Fruit fly (Drosophila melanogaster) whole organism, embryonic: ENCODE measurements around the gene CG5902.

Experiments used
- CG10209 ChIP-seq: fragments of 200-800 bp; sonication (Bioruptor generic); optimal IDR thresholded peaks from 3 replicates; lab custom pipeline; 2017; ENCODE audit warnings: missing biosample characterization, mild to moderate bottlenecking, missing genetic modification characterization, missing genetic modification reagents
- CG10462 ChIP-seq: fragments of 200-800 bp; sonication (Bioruptor generic); optimal IDR thresholded peaks from 2 replicates; lab custom pipeline; 2016; ENCODE audit warnings: missing biosample characterization, missing genetic modification characterization
- CG12299 ChIP-seq: fragments of 200-800 bp; sonication (Bioruptor generic); optimal IDR thresholded peaks from 2 replicates; lab custom pipeline; 2018; ENCODE audit warnings: missing biosample characterization, mild to moderate bottlenecking, missing genetic modification characterization
- CG12391 ChIP-seq: fragments of 200-800 bp; sonication (Bioruptor generic); optimal IDR thresholded peaks from 3 replicates; lab custom pipeline; 2018; ENCODE audit warnings: missing biosample characterization, mild to moderate bottlenecking, missing genetic modification characterization, moderate library complexity
- CG1647 ChIP-seq: fragments of 200-800 bp; sonication (Bioruptor generic); optimal IDR thresholded peaks from 3 replicates; lab custom pipeline; 2016; ENCODE audit warnings: missing biosample characterization, missing genetic modification characterization
- CG3838 ChIP-seq: fragments of 200-800 bp; sonication (Bioruptor generic); optimal IDR thresholded peaks from 3 replicates; lab custom pipeline; 2016; ENCODE audit warnings: missing biosample characterization, missing genetic modification characterization
- CG4617 ChIP-seq: fragments of 200-800 bp; sonication (Bioruptor generic); optimal IDR thresholded peaks from 3 replicates; lab custom pipeline; 2016; ENCODE audit warnings: missing biosample characterization, missing genetic modification characterization, borderline replicate concordance
- CG4730 ChIP-seq: fragments of 200-800 bp; sonication (Bioruptor generic); IDR thresholded peaks from 2 replicates; pipeline ENCODE4 v1.3.6; 2022; ENCODE audit warnings: missing biosample characterization, missing genetic modification characterization
- CG6791 ChIP-seq: fragments of 200-800 bp; sonication (Bioruptor generic); IDR thresholded peaks from 3 replicates; pipeline ENCODE4 v1.3.6; 2022; ENCODE audit warnings: missing biosample characterization, missing genetic modification characterization; ENCODE audit not compliant: partially characterized antibody
- CG8478 ChIP-seq: fragments of >200 bp; optimal IDR thresholded peaks from 2 replicates; lab custom pipeline; 2018
- CG9215 ChIP-seq: fragments of 200-800 bp; sonication (Bioruptor generic); IDR thresholded peaks from 2 replicates; pipeline ENCODE4 v1.3.6; 2022; ENCODE audit warnings: missing biosample characterization, missing genetic modification characterization
- CG9609 ChIP-seq: fragments of 200-800 bp; sonication (Bioruptor generic); optimal IDR thresholded peaks from 3 replicates; lab custom pipeline; 2016; ENCODE audit warnings: missing biosample characterization, missing genetic modification characterization
- CG9727 ChIP-seq: fragments of 200-800 bp; sonication (Bioruptor generic); optimal IDR thresholded peaks from 3 replicates; lab custom pipeline; 2017; ENCODE audit warnings: missing biosample characterization, mild to moderate bottlenecking, missing genetic modification characterization
- CG9817 ChIP-seq: fragments of 200-800 bp; sonication (Bioruptor generic); optimal IDR thresholded peaks from 2 replicates; lab custom pipeline; 2018; ENCODE audit warnings: missing biosample characterization, mild to moderate bottlenecking, missing genetic modification characterization, moderate library complexity
- CHES-1-like ChIP-seq: fragments of 200-800 bp; sonication (Bioruptor generic); optimal IDR thresholded peaks from 2 replicates; lab custom pipeline; 2016; ENCODE audit warnings: missing biosample characterization, missing genetic modification characterization
- Dek ChIP-seq: fragments of 200-800 bp; sonication (Bioruptor generic); optimal IDR thresholded peaks from 3 replicates; lab custom pipeline; 2019; ENCODE audit warnings: missing biosample characterization, mild to moderate bottlenecking, missing genetic modification characterization, moderate library complexity
- Dip3 ChIP-seq: fragments of 200-800 bp; sonication (Bioruptor generic); optimal IDR thresholded peaks from 3 replicates; lab custom pipeline; 2016; ENCODE audit warnings: missing biosample characterization, missing genetic modification characterization
- GATAe ChIP-seq: fragments of 200-800 bp; sonication (Bioruptor generic); conservative IDR thresholded peaks from 2 replicates; pipeline ENCODE4 v1.3.6; 2022; ENCODE audit warnings: missing biosample characterization, missing genetic modification characterization
- HLHmδ ChIP-seq: fragments of 200-800 bp; sonication (Bioruptor generic); optimal IDR thresholded peaks from 2 replicates; lab custom pipeline; 2018; ENCODE audit warnings: missing biosample characterization, mild to moderate bottlenecking, missing genetic modification characterization, moderate library complexity
- MTF-1 ChIP-seq: fragments of 200-800 bp; sonication (Bioruptor generic); optimal IDR thresholded peaks from 2 replicates; lab custom pipeline; 2018; ENCODE audit warnings: missing biosample characterization, mild to moderate bottlenecking, missing genetic modification characterization, borderline replicate concordance
- Mad ChIP-seq: fragments of 200-800 bp; sonication (Bioruptor generic); optimal IDR thresholded peaks from 2 replicates; lab custom pipeline; 2016; ENCODE audit warnings: missing biosample characterization, missing genetic modification characterization
- Med ChIP-seq: fragments of 200-800 bp; sonication (Bioruptor generic); peaks from one replicate; lab custom pipeline; 2016; ENCODE audit warnings: missing biosample characterization, missing genetic modification characterization, mild to moderate bottlenecking, inconsistent platforms, moderate library complexity
- Nf-YA ChIP-seq: fragments of 200-800 bp; sonication (Bioruptor generic); IDR thresholded peaks from 2 replicates; pipeline ENCODE4 v1.3.6; 2022; ENCODE audit warnings: missing biosample characterization, missing genetic modification characterization
- Nf-YB ChIP-seq: fragments of 200-800 bp; sonication (Bioruptor generic); optimal IDR thresholded peaks from 3 replicates; lab custom pipeline; 2019; ENCODE audit warnings: missing biosample characterization, mild to moderate bottlenecking, missing genetic modification characterization, moderate library complexity
- Side ChIP-seq: fragments of 200-800 bp; sonication (Bioruptor generic); optimal IDR thresholded peaks from 2 replicates; lab custom pipeline; 2016; ENCODE audit warnings: missing biosample characterization, missing genetic modification characterization
- Sry-β ChIP-seq: fragments of 200-800 bp; sonication (Bioruptor generic); optimal IDR thresholded peaks from 2 replicates; lab custom pipeline; 2018; ENCODE audit warnings: missing biosample characterization, mild to moderate bottlenecking, missing genetic modification characterization, moderate library complexity
- Taf1 ChIP-seq: fragments of 200-800 bp; sonication (Bioruptor generic); IDR thresholded peaks from 2 replicates; pipeline ENCODE4 v1.3.6; 2022; ENCODE audit warnings: missing biosample characterization, missing genetic modification characterization
- YL-1 ChIP-seq: fragments of 200-800 bp; sonication (Bioruptor generic); optimal IDR thresholded peaks from 3 replicates; lab custom pipeline; 2017; ENCODE audit warnings: missing biosample characterization, mild to moderate bottlenecking, missing genetic modification characterization
- bbx ChIP-seq: fragments of 200-800 bp; sonication (Bioruptor generic); IDR thresholded peaks from 2 replicates; pipeline ENCODE4 v1.3.6; 2022; ENCODE audit warnings: missing biosample characterization, missing genetic modification characterization; ENCODE audit not compliant: partially characterized antibody
- chn ChIP-seq: fragments of 200-800 bp; sonication (Bioruptor generic); optimal IDR thresholded peaks from 2 replicates; lab custom pipeline; 2016; ENCODE audit warnings: missing biosample characterization, missing genetic modification characterization
- croc ChIP-seq: fragments of 200-800 bp; sonication (Bioruptor generic); conservative IDR thresholded peaks from 3 replicates; pipeline ENCODE4 v1.3.6; 2022; ENCODE audit warnings: missing biosample characterization, missing genetic modification characterization
- dm ChIP-seq: fragments of 200-800 bp; sonication (Bioruptor generic); optimal IDR thresholded peaks from 3 replicates; lab custom pipeline; 2016; ENCODE audit warnings: missing biosample characterization, missing genetic modification characterization
- dmrt99B ChIP-seq: fragments of 200-800 bp; sonication (Bioruptor generic); optimal IDR thresholded peaks from 2 replicates; lab custom pipeline; 2018; ENCODE audit warnings: missing biosample characterization, mild to moderate bottlenecking, missing genetic modification characterization, moderate library complexity
- dpn ChIP-seq, 2 experiments: fragments of 200-800 bp; sonication (Bioruptor generic); optimal IDR thresholded peaks; 3 replicates each; lab custom pipeline; 2016; ENCODE audit warnings: missing biosample characterization in 2 of 2, missing genetic modification characterization in 2 of 2
- ems ChIP-seq: fragments of 200-800 bp; sonication (Bioruptor generic); optimal IDR thresholded peaks from 3 replicates; lab custom pipeline; 2016; ENCODE audit warnings: missing biosample characterization, missing genetic modification characterization
- ewg ChIP-seq: fragments of 200-800 bp; sonication (Bioruptor generic); optimal IDR thresholded peaks from 3 replicates; lab custom pipeline; 2017; ENCODE audit warnings: mild to moderate bottlenecking, missing biosample characterization, missing genetic modification reagents, missing genetic modification characterization
- fd64A ChIP-seq: fragments of 200-800 bp; sonication (Bioruptor generic); optimal IDR thresholded peaks from 3 replicates; lab custom pipeline; 2018; ENCODE audit warnings: missing biosample characterization, mild to moderate bottlenecking, missing genetic modification characterization
- gsb ChIP-seq: fragments of 200-800 bp; sonication (Bioruptor generic); IDR thresholded peaks from 2 replicates; pipeline ENCODE4 v1.3.6; 2022; ENCODE audit warnings: missing biosample characterization, missing genetic modification characterization
- gsb-n ChIP-seq: fragments of 200-800 bp; sonication (Bioruptor generic); optimal IDR thresholded peaks from 3 replicates; lab custom pipeline; 2018; ENCODE audit warnings: missing biosample characterization, mild to moderate bottlenecking, missing genetic modification characterization
- ham ChIP-seq: fragments of 200-800 bp; sonication (Bioruptor generic); IDR thresholded peaks from 2 replicates; pipeline ENCODE4 v1.3.6; 2022; ENCODE audit warnings: missing biosample characterization, missing genetic modification characterization
- hth ChIP-seq: fragments of >200 bp; optimal IDR thresholded peaks from 2 replicates; lab custom pipeline; 2017; ENCODE audit warnings: inconsistent platforms
- nerfin-2 ChIP-seq: fragments of 200-800 bp; sonication (Bioruptor generic); IDR thresholded peaks from 2 replicates; pipeline ENCODE4 v1.3.6; 2022; ENCODE audit warnings: missing biosample characterization, missing genetic modification characterization; ENCODE audit not compliant: partially characterized antibody
- otp ChIP-seq: fragments of 200-800 bp; sonication (Bioruptor generic); IDR thresholded peaks from 3 replicates; pipeline ENCODE4, ENCODE4 v1.3.6; 2022; ENCODE audit warnings: missing biosample characterization, missing genetic modification characterization
- pfk ChIP-seq: fragments of 200-800 bp; sonication (Bioruptor generic); optimal IDR thresholded peaks from 2 replicates; lab custom pipeline; 2018; ENCODE audit warnings: missing biosample characterization, mild to moderate bottlenecking, missing genetic modification characterization, moderate library complexity
- ro ChIP-seq: fragments of 200-800 bp; sonication (Bioruptor generic); IDR thresholded peaks from 2 replicates; pipeline ENCODE4 v1.3.6; 2022; ENCODE audit warnings: missing biosample characterization, missing genetic modification characterization
- stwl ChIP-seq: fragments of 200-800 bp; sonication (Bioruptor generic); optimal IDR thresholded peaks from 3 replicates; lab custom pipeline; 2018; ENCODE audit warnings: missing biosample characterization, mild to moderate bottlenecking, missing genetic modification characterization, moderate library complexity
- tup ChIP-seq: fragments of 200-800 bp; sonication (Bioruptor generic); optimal IDR thresholded peaks from 2 replicates; lab custom pipeline; 2016; ENCODE audit warnings: missing biosample characterization, mild to moderate bottlenecking, missing genetic modification characterization, moderate library complexity
- vfl ChIP-seq: fragments of 200-800 bp; sonication (Bioruptor generic); optimal IDR thresholded peaks from 2 replicates; lab custom pipeline; 2016; ENCODE audit warnings: missing biosample characterization, missing genetic modification characterization
- z ChIP-seq: fragments of 200-800 bp; sonication (Bioruptor generic); IDR thresholded peaks from 3 replicates; pipeline ENCODE4 v1.3.6; 2022; ENCODE audit warnings: missing biosample characterization, missing genetic modification characterization

The CG5902 gene

dm6 chr3R:24037538-24038265, 51.3 kb downstream of the CG5902 start, which contains the start of gene spas (continued):
- TF ChIP-seq GATAe (GFP tag; lab: Robert Waterston, UW): no peak
- TF ChIP-seq fd64A (GFP tag; lab: Kevin White, UChicago): no peak
- peak; percentile 78 for TF ChIP-seq Dip3 (GFP tag; lab: Kevin White, UChicago)
- peak; percentile 44; the same call in 1 of the 2 replicates for TF ChIP-seq Taf1
- TF ChIP-seq CG4730 (GFP tag; lab: Robert Waterston, UW): peak; percentile 61; the same call in 1 of the 2 replicates
- TF ChIP-seq CG9215 (GFP tag; lab: Robert Waterston, UW): peak; percentile 78
- TF ChIP-seq pfk: no peak
- TF ChIP-seq Nf-YB (GFP tag; lab: Kevin White, UChicago): peak; percentile 31
- no peak for TF ChIP-seq ham (GFP tag; lab: Robert Waterston, UW)
- peak; percentile 25 for TF ChIP-seq tup (GFP tag; lab: Kevin White, UChicago)
- TF ChIP-seq bbx: peak; percentile 91
- peak; percentile 77 for TF ChIP-seq CHES-1-like (GFP tag; lab: Kevin White, UChicago)
- TF ChIP-seq vfl: peak; percentile 45
- peak; percentile 67 for TF ChIP-seq dm (GFP tag; lab: Kevin White, UChicago)
- TF ChIP-seq stwl: peak; percentile 38
- peak; percentile 31; the same call in 1 of the 2 replicates for TF ChIP-seq gsb (GFP tag; lab: Robert Waterston, UW)
- peak; percentile 65 for TF ChIP-seq YL-1 (GFP tag; lab: Kevin White, UChicago)
- TF ChIP-seq ems: peak; percentile 57
- TF ChIP-seq Nf-YA (GFP tag; lab: Robert Waterston, UW): no peak
- peak; percentile 95 for TF ChIP-seq CG6791 (GFP tag; lab: Robert Waterston, UW)
- peak; percentile 69 to 79 for TF ChIP-seq dpn (GFP tag; optimal IDR thresholded peaks at IDR 0.05; lab: Kevin White, UChicago)
- peak; percentile 15 for TF ChIP-seq CG10462 (GFP tag; lab: Kevin White, UChicago)
- TF ChIP-seq Sry-β: peak; percentile 96
- peak; percentile 56; the same call in 2 of the 3 replicates for TF ChIP-seq croc
- TF ChIP-seq CG9727 (GFP tag; lab: Kevin White, UChicago): peak; percentile 83
- peak; percentile 80 for TF ChIP-seq chn
- TF ChIP-seq Mad: peak; percentile 74
- no peak for TF ChIP-seq hth (lab: Kevin White, UChicago)
- TF ChIP-seq dmrt99B (tag; lab: Kevin White, UChicago): no peak
- TF ChIP-seq gsb-n: no peak
- peak; percentile 28 for TF ChIP-seq CG1647 (GFP tag; lab: Kevin White, UChicago)
- TF ChIP-seq CG9609 (GFP tag; lab: Kevin White, UChicago): peak; percentile 81
- no peak for TF ChIP-seq MTF-1 (GFP tag; lab: Kevin White, UChicago)
- TF ChIP-seq nerfin-2 (GFP tag; lab: Robert Waterston, UW): peak; percentile 58; the same call in 1 of the 2 replicates
- peak; percentile 41 for TF ChIP-seq CG3838
- no peak for TF ChIP-seq CG12299 (tag; lab: Kevin White, UChicago)
- peak; percentile 40 for TF ChIP-seq Side (GFP tag; lab: Kevin White, UChicago)
- TF ChIP-seq ro (GFP tag; lab: Robert Waterston, UW): peak; percentile 15; the same call in 1 of the 2 replicates
- TF ChIP-seq CG10209 (GFP tag; lab: Kevin White, UChicago): peak; percentile 55
- TF ChIP-seq CG12391 (tag; lab: Kevin White, UChicago): peak; percentile 81
- peak; percentile 95 for TF ChIP-seq Med (GFP tag; lab: Kevin White, UChicago)
- TF ChIP-seq z (GFP tag; lab: Robert Waterston, UW): no peak
- TF ChIP-seq CG9817 (tag; lab: Kevin White, UChicago): peak; percentile 67
- no peak for TF ChIP-seq HLHmδ (GFP tag; lab: Kevin White, UChicago)
- peak; percentile 49 for TF ChIP-seq ewg (GFP tag; lab: Kevin White, UChicago)
- TF ChIP-seq CG4617: peak; percentile 81
- no peak for TF ChIP-seq CG8478 (lab: Kevin White, UChicago)
- TF ChIP-seq Dek (tag; lab: Kevin White, UChicago): peak; percentile 40
- TF ChIP-seq otp (GFP tag; lab: Robert Waterston, UW): 0 out of 3 replicates have a peak, but pooled peaks have one; percentile 23
